Worm (Caenorhabditis elegans): Measurements from ENCODE around the gene C35B8.3.

ce11 chrX:9264231-9264630, 50.5 kb downstream of the C35B8.3 start, which contains the start of gene F18G5.6:
- TF ChIP-seq fos-1 (tag; optimal IDR thresholded peaks at IDR 0.05) (no peak), unc-98 (GFP tag; IDR thresholded peaks at IDR 0.05) (no peak), nhr-47 (tag; optimal IDR thresholded peaks at IDR 0.05) (no peak), zag-1 (tag; optimal IDR thresholded peaks at IDR 0.05) (no peak), lin-13 (GFP tag; optimal IDR thresholded peaks at IDR 0.05) (no peak), F16B12.6 (tag; optimal IDR thresholded peaks at IDR 0.05) (no peak), jun-1 (tag; optimal IDR thresholded peaks at IDR 0.05) (no peak), fkh-8 (tag; optimal IDR thresholded peaks at IDR 0.05) (no peak), isw-1 (GFP tag; IDR thresholded peaks at IDR 0.05) (no peak), nhr-237 (tag; optimal IDR thresholded peaks at IDR 0.05) (no peak), mep-1 (tag; optimal IDR thresholded peaks at IDR 0.05) (no peak)
